Worm (Caenorhabditis elegans) whole organism, L1 larva: ENCODE data around the gene srj-5.

Experiments
- C04F5.9 ChIP-seq: sonication (generic microtip); optimal IDR thresholded peaks from 2 replicates; lab custom pipeline; 2016; ENCODE audit warnings: missing genetic modification characterization, missing compliant biosample characterization
- C16A3.4 ChIP-seq: fragments of 150-350 bp; optimal IDR thresholded peaks from 2 replicates; lab custom pipeline; 2014; ENCODE audit warnings: missing biosample characterization, missing genetic modification characterization
- F16B12.6 ChIP-seq: fragments of 150-350 bp; optimal IDR thresholded peaks from 2 replicates; lab custom pipeline; 2014; ENCODE audit warnings: missing biosample characterization, missing genetic modification characterization
- aha-1 ChIP-seq: fragments of 150-350 bp; optimal IDR thresholded peaks from 2 replicates; lab custom pipeline; 2014; ENCODE audit warnings: missing biosample characterization, missing genetic modification characterization
- ama-1 ChIP-seq: fragments of 150-350 bp; optimal IDR thresholded peaks from 2 replicates; lab custom pipeline; 2014
- ceh-63 ChIP-seq: fragments of 200-800 bp; sonication (Bioruptor generic); optimal IDR thresholded peaks from 2 replicates; lab custom pipeline; 2018; ENCODE audit warnings: mild to moderate bottlenecking, missing genetic modification characterization, missing compliant biosample characterization
- ceh-90 ChIP-seq: sonication (generic microtip); optimal IDR thresholded peaks from 2 replicates; lab custom pipeline; 2016; ENCODE audit warnings: missing genetic modification characterization, missing compliant biosample characterization
- ces-1 ChIP-seq: fragments of 150-350 bp; optimal IDR thresholded peaks from 2 replicates; lab custom pipeline; 2014; ENCODE audit warnings: missing biosample characterization, missing genetic modification reagents, missing genetic modification characterization
- efl-1 ChIP-seq, 4 experiments: fragments of 150-350 bp; optimal IDR thresholded peaks in 3 of 4; peaks in 1 of 4; 1 replicate in 1 of 4; 2 replicates in 3 of 4; lab custom pipeline; 2014; ENCODE audit warnings: missing biosample characterization in 2 of 4, missing genetic modification characterization in 2 of 4, missing genetic modification reagents in 2 of 4
- efl-3 ChIP-seq: fragments of 200-800 bp; sonication (Bioruptor generic); optimal IDR thresholded peaks from 2 replicates; lab custom pipeline; 2018; ENCODE audit warnings: mild to moderate bottlenecking, missing genetic modification characterization, missing compliant biosample characterization
- egl-27 ChIP-seq, 2 experiments: fragments of 150-350 bp in 1 of 2; sonication (generic microtip); optimal IDR thresholded peaks; 3 replicates each; lab custom pipeline; 2017 to 2018; ENCODE audit warnings: missing biosample characterization in 2 of 2, missing genetic modification characterization in 2 of 2, missing genetic modification reagents in 2 of 2
- fkh-8 ChIP-seq: sonication (generic microtip); optimal IDR thresholded peaks from 2 replicates; lab custom pipeline; 2016; ENCODE audit warnings: mild to moderate bottlenecking, missing genetic modification characterization, missing compliant biosample characterization
- fos-1 ChIP-seq: fragments of 150-350 bp; optimal IDR thresholded peaks from 2 replicates; lab custom pipeline; 2014; ENCODE audit warnings: missing biosample characterization, missing genetic modification characterization
- hlh-17 ChIP-seq: fragments of 200-800 bp; sonication (Bioruptor generic); optimal IDR thresholded peaks from 2 replicates; lab custom pipeline; 2018; ENCODE audit warnings: missing genetic modification characterization, mild to moderate bottlenecking, missing compliant biosample characterization, moderate library complexity, borderline replicate concordance
- irx-1 ChIP-seq: sonication (generic microtip); optimal IDR thresholded peaks from 2 replicates; lab custom pipeline; 2016; ENCODE audit warnings: missing genetic modification characterization, missing compliant biosample characterization
- isw-1 ChIP-seq: fragments of 200-800 bp; sonication (Bioruptor generic); IDR thresholded peaks from 2 replicates; pipeline ENCODE4 v1.3.6; 2022; ENCODE audit warnings: missing genetic modification characterization, missing compliant biosample characterization
- lin-14 ChIP-seq: fragments of 200-800 bp; sonication (Bioruptor generic); optimal IDR thresholded peaks from 2 replicates; lab custom pipeline; 2018; ENCODE audit warnings: mild to moderate bottlenecking, missing genetic modification characterization, moderate library complexity, missing compliant biosample characterization
- lin-35 ChIP-seq, 2 experiments: fragments of 150-350 bp; optimal IDR thresholded peaks; 2 replicates each; lab custom pipeline; 2014; ENCODE audit warnings: missing biosample characterization in 2 of 2, missing genetic modification characterization in 2 of 2, missing genetic modification reagents in 2 of 2
- mab-9 ChIP-seq: fragments of 200-800 bp; sonication (Bioruptor generic); IDR thresholded peaks from 2 replicates; pipeline ENCODE4 v1.3.6; 2022; ENCODE audit warnings: missing genetic modification reagents, missing genetic modification characterization, missing compliant biosample characterization
- mdl-1 ChIP-seq, 2 experiments: fragments of 150-350 bp; optimal IDR thresholded peaks; 2 replicates each; lab custom pipeline; 2014 to 2017; ENCODE audit warnings: missing biosample characterization in 2 of 2, missing genetic modification characterization in 2 of 2, inconsistent platforms in 1 of 2
- mef-2 ChIP-seq: fragments of 150-350 bp; optimal IDR thresholded peaks from 2 replicates; lab custom pipeline; 2014; ENCODE audit warnings: missing biosample characterization, missing genetic modification characterization
- nhr-19 ChIP-seq: fragments of 200-800 bp; sonication (Bioruptor generic); conservative IDR thresholded peaks from 2 replicates; pipeline ENCODE4 v1.3.6; 2022; ENCODE audit warnings: missing genetic modification characterization, missing compliant biosample characterization
- nhr-20 ChIP-seq: sonication (generic microtip); optimal IDR thresholded peaks from 2 replicates; lab custom pipeline; 2016; ENCODE audit warnings: mild to moderate bottlenecking, missing genetic modification characterization, missing compliant biosample characterization
- nhr-237 ChIP-seq: fragments of 150-350 bp; optimal IDR thresholded peaks from 2 replicates; lab custom pipeline; 2014; ENCODE audit warnings: missing biosample characterization, missing genetic modification characterization
- nhr-47 ChIP-seq: sonication (generic microtip); optimal IDR thresholded peaks from 2 replicates; lab custom pipeline; 2016; ENCODE audit warnings: mild to moderate bottlenecking, missing genetic modification characterization, moderate library complexity, missing compliant biosample characterization
- nhr-71 ChIP-seq: sonication (generic microtip); optimal IDR thresholded peaks from 2 replicates; lab custom pipeline; 2016; ENCODE audit warnings: mild to moderate bottlenecking, missing genetic modification characterization, moderate library complexity, missing compliant biosample characterization
- nhr-85 ChIP-seq: sonication (generic microtip); peaks from one replicate; lab custom pipeline; 2016; ENCODE audit warnings: missing genetic modification characterization, inconsistent platforms, missing compliant biosample characterization
- pax-3 ChIP-seq: fragments of 200-800 bp; sonication (Bioruptor generic); optimal IDR thresholded peaks from 2 replicates; lab custom pipeline; 2018; ENCODE audit warnings: mild to moderate bottlenecking, missing genetic modification characterization, moderate library complexity, missing compliant biosample characterization
- rnt-1 ChIP-seq: sonication (generic microtip); optimal IDR thresholded peaks from 2 replicates; lab custom pipeline; 2016; ENCODE audit warnings: mild to moderate bottlenecking, missing genetic modification characterization, moderate library complexity, missing compliant biosample characterization
- snu-23 ChIP-seq: sonication (generic microtip); optimal IDR thresholded peaks from 2 replicates; lab custom pipeline; 2016; ENCODE audit warnings: missing genetic modification characterization, missing compliant biosample characterization
- swsn-7 ChIP-seq: sonication (generic microtip); optimal IDR thresholded peaks from 2 replicates; lab custom pipeline; 2016; ENCODE audit warnings: missing genetic modification characterization, missing compliant biosample characterization
- unc-86 ChIP-seq: sonication (generic microtip); optimal IDR thresholded peaks from 2 replicates; lab custom pipeline; 2016; ENCODE audit warnings: missing genetic modification characterization, missing compliant biosample characterization
- vab-15 ChIP-seq: sonication (generic microtip); optimal IDR thresholded peaks from 2 replicates; lab custom pipeline; 2017; ENCODE audit warnings: missing genotype, mild to moderate bottlenecking, missing genetic modification characterization, missing compliant biosample characterization
- zip-4 ChIP-seq: fragments of 200-800 bp; sonication (Bioruptor generic); optimal IDR thresholded peaks from 2 replicates; lab custom pipeline; 2018; ENCODE audit warnings: mild to moderate bottlenecking, missing genetic modification characterization, moderate library complexity, missing compliant biosample characterization
- ztf-11 ChIP-seq, 2 experiments: sonication (generic microtip); optimal IDR thresholded peaks; 2 replicates each; lab custom pipeline; 2016 to 2017; ENCODE audit warnings: missing genetic modification characterization in 2 of 2, missing biosample characterization in 1 of 2, missing compliant biosample characterization in 1 of 2

Gene srj-5

DNA sequence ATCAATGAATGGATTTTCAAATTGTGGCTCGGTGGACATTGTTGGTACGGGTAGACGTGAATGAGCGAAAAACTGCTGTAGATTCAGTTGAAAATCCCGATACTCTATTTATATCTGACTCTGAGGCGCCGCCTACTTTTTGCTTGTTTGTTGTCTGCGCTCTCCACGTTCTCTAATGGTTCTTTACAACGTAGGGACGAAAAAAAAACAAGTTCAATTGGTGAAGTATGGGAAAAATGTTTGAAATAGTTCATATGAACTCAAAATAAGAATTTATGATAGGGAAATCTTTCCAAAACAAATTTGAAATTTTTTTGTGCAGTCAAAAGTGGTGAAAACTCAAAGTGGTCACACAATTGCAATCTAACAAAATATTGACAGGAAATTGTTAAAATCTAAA, 18.0 kb downstream of the srj-5 start, which contains the start of gene F48G7.10:
Gene F48G7.10 (minus strand): TSS at position 101 of the 400 bp plus-strand sequence.
- no peak for TF ChIP-seq ceh-90 (tag; lab: Kevin White, UChicago)
- TF ChIP-seq nhr-85 (tag; lab: Kevin White, UChicago): peak; percentile 58

DNA sequence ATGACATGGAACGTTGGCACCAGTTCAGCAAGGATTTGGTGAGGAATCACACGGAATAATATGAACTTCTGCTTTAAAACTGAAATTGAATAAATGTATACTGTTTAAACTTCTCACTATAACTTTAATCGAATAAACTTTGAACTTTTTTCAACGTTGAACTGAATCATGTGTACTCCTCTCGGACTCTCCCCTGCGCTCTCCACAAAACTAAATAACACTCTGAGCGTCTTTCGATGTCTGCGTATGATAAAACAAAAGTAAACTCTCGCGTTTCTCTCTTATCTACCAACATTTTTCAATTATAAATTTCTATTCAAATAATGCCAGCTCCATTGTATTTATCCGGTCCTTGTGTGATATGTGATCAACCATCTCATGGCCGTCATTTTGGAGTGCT, 21.0 kb downstream of the srj-5 start:
- TF ChIP-seq F16B12.6 (tag; lab: Kevin White, UChicago) (no peak), ces-1 (GFP tag; lab: Kevin White, UChicago) (no peak), nhr-237 (no peak), nhr-20 (tag; lab: Kevin White, UChicago) (peak; percentile 29), snu-23 (GFP tag; lab: Kevin White, UChicago) (peak; percentile 30), efl-1 (optimal IDR thresholded peaks at IDR 0.05; lab: Kevin White, UChicago) (peak; percentile 11 to 22), efl-1 (GFP tag; optimal IDR thresholded peaks at IDR 0.05 in 1 of 2; lab: Kevin White, UChicago) (peak in 1 of 2 experiments; percentile 62), C16A3.4 (tag; lab: Kevin White, UChicago) (no peak), lin-35 (GFP tag; optimal IDR thresholded peaks at IDR 0.05; lab: Kevin White, UChicago) (peak in 1 of 2 experiments; percentile 32)

DNA sequence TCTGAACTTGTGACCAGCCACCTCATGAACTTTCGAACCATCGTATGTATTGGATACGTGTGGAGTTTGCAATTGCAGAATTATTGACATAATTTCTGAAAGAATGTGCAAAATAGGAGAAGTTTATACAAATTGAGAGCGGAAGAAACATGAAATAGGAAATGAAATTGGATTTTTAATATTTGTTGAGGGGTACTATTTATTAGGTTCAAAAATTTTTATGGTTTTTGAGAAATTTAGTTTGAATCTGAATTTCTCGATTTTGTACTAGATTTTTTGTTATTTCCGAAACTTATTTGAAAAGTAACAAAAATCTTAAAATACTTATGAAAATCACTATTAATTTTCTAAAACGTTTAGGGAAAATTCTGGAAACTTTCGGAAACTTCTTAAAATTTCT, 24.3 kb downstream of the srj-5 start, which contains the start of gene F48G7.9:
Gene F48G7.9 (minus strand): TSS at position 101 of the 400 bp plus-strand sequence.
- TF ChIP-seq vab-15 (tag; lab: Kevin White, UChicago): no peak
- no peak for TF ChIP-seq pax-3 (tag; lab: Kevin White, UChicago)
- TF ChIP-seq unc-86 (tag; lab: Kevin White, UChicago): no peak
- TF ChIP-seq mdl-1 (tag; optimal IDR thresholded peaks at IDR 0.05; lab: Kevin White, UChicago): no peak

DNA sequence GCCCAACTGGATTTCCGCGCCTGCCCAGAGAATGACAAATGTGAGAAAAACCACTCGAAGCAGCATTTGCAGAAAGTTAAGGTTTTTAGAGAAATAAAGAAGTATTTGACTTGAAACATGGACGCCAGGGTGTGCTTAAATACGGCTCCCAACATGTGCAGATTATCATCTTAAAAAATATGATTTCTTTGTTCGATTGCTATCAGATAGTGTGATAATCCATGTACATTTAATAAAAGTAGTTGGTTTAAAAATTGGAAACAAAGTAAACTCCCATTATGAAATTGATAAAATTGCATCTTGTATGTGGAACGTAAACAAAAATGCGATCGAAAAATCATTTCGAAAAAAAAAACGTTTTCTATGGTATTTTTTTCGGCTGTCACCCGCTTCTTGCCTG, 25.3 kb downstream of the srj-5 start, which contains the start of gene F48G7.8:
Gene F48G7.8 (minus strand): TSS at position 101 of the 400 bp plus-strand sequence.
- TF ChIP-seq nhr-237: no peak
- no peak for TF ChIP-seq zip-4 (GFP tag; lab: Kevin White, UChicago)
- TF ChIP-seq ama-1 (lab: Kevin White, UChicago): no peak
- TF ChIP-seq mef-2 (tag; lab: Kevin White, UChicago): no peak
- TF ChIP-seq C16A3.4 (tag; lab: Kevin White, UChicago): no peak
- no peak for TF ChIP-seq ceh-63
- TF ChIP-seq C04F5.9 (tag; lab: Kevin White, UChicago): no peak

DNA sequence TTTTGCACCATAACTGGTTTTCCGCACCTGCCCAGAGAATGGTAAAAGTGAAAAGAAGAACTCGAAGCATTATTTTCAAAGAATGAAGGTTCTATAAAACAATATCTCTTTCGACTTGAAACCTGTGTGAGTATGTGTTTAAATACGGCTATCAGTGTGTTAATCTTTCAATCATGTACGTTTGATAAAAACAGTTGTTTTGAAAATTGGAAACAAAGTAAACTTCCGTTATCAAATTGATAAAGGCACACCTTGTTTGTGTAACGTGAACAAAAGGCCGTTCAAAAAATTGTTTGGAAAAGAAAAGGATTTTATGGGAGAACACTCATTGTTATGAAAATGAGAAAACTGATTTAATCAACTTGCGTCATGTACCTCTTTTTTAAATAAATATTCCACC, 26.5 kb downstream of the srj-5 start, which contains the start of gene F48G7.7:
Gene F48G7.7 (minus strand): TSS at position 101 of the 400 bp plus-strand sequence.
- no peak for TF ChIP-seq aha-1 (tag; lab: Kevin White, UChicago)
- TF ChIP-seq ztf-11 (tag; optimal IDR thresholded peaks at IDR 0.05; lab: Kevin White, UChicago): no peak
- TF ChIP-seq lin-14 (GFP tag; lab: Kevin White, UChicago): no peak
- TF ChIP-seq nhr-47: no peak
- no peak for TF ChIP-seq efl-3 (GFP tag; lab: Kevin White, UChicago)
- no peak for TF ChIP-seq isw-1
- TF ChIP-seq ces-1 (GFP tag; lab: Kevin White, UChicago): no peak
- no peak for TF ChIP-seq nhr-20 (tag; lab: Kevin White, UChicago)
- TF ChIP-seq fkh-8 (tag; lab: Kevin White, UChicago): no peak
- TF ChIP-seq nhr-19 (GFP tag; lab: Robert Waterston, UW): no peak
- no peak for TF ChIP-seq hlh-17 (GFP tag; lab: Kevin White, UChicago)
- no peak for TF ChIP-seq mab-9
- TF ChIP-seq irx-1 (tag; lab: Kevin White, UChicago): no peak
- no peak for TF ChIP-seq swsn-7

- no peak for TF ChIP-seq fkh-8 (tag; lab: Kevin White, UChicago)
- TF ChIP-seq fos-1: no peak
- TF ChIP-seq nhr-47: no peak
- no peak for TF ChIP-seq egl-27 (tag; optimal IDR thresholded peaks at IDR 0.05; lab: Kevin White, UChicago)
- TF ChIP-seq rnt-1 (tag; lab: Kevin White, UChicago): no peak
- TF ChIP-seq nhr-71 (tag; lab: Kevin White, UChicago): no peak
- TF ChIP-seq, all 84 proteins: peak for 0
These were observed 27.9 kb downstream of the srj-5 start, which contains the start of gene srt-17 for ce11 chrV:624922-625321. TSS of gene srt-17 (minus strand) at chrV:625022.
